Fruit fly (Drosophila melanogaster): ENCODE data around the gene Atg17.

The Atg17 gene

DNA sequence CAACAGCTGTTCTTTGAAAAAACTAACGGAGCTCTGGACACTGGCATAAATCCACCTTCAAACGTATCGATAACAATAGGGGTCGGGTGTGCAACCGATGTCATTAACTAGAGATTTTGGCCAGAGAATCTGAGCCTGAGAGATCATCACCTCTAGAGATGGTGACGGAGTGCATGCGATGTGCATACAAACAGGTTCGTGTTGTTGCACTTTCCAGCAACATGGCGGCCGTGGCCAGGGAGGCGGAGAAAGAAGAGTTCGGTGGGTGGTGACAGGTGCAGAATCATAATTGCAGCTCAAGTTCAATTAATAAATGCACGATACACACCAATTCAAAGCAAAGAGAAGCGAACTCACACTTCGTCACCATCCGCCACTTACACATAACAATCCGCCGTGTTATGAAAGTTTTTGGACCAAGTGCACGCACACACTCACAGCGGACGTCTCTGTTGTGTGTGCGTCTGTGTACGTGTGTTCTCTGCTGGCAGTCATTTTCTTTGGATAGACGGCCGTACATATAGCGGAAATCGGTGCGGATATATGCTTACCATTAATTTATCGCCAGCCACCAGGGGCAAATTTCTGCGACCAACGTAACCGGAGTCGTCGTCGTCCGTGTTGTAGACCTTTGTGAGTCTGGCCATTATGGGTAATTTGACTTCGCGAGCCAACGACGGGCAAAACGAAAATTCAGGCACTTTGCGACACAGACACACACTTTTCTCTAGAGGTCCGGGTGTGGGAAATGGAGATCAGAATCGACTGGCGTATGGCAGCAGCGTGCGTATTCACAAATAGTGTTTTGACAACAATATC, 10.3 kb upstream of the Atg17 start (continued):
- TF ChIP-seq CG14860 (GFP tag; IDR thresholded peaks at IDR 0.05; ENCODE audit: partially characterized antibody): no peak
- no peak for TF ChIP-seq CG31441 (GFP tag; IDR thresholded peaks at IDR 0.05)
- TF ChIP-seq Rx (GFP tag; IDR thresholded peaks at IDR 0.05): no peak
- TF ChIP-seq Sox102F (GFP tag; optimal IDR thresholded peaks at IDR 0.05): no peak
- peak; percentile 36 for TF ChIP-seq CG2116 (GFP tag; optimal IDR thresholded peaks at IDR 0.05)
- TF ChIP-seq CG10274 (GFP tag; optimal IDR thresholded peaks at IDR 0.05): peak; percentile 90
- no peak for TF ChIP-seq CG10565 (GFP tag; optimal IDR thresholded peaks at IDR 0.05)
- no peak for TF ChIP-seq sqz (GFP tag; optimal IDR thresholded peaks at IDR 0.05)
- TF ChIP-seq CG13287 (GFP tag; IDR thresholded peaks at IDR 0.05; ENCODE audit: partially characterized antibody): no peak
- no peak for TF ChIP-seq CG13894 (tag; optimal IDR thresholded peaks at IDR 0.05)
- no peak for TF ChIP-seq CG12942 (GFP tag; optimal IDR thresholded peaks at IDR 0.05)
- TF ChIP-seq jumu (GFP tag; optimal IDR thresholded peaks at IDR 0.05): no peak
- TF ChIP-seq sna (GFP tag; IDR thresholded peaks at IDR 0.05; ENCODE audit: partially characterized antibody): peak; percentile 40; the same call in 1 of the 2 replicates
- TF ChIP-seq CG6765 (GFP tag; optimal IDR thresholded peaks at IDR 0.05): no peak
- no peak for TF ChIP-seq dan (GFP tag; IDR thresholded peaks at IDR 0.05)
- no peak for TF ChIP-seq CG4707 (GFP tag; optimal IDR thresholded peaks at IDR 0.05)
- TF ChIP-seq lola (GFP tag; optimal IDR thresholded peaks at IDR 0.05): no peak
- no peak for TF ChIP-seq CG13624 (GFP tag; optimal IDR thresholded peaks at IDR 0.05)
- no peak for TF ChIP-seq mam (GFP tag; optimal IDR thresholded peaks at IDR 0.05)
- TF ChIP-seq CG3995 (GFP tag; optimal IDR thresholded peaks at IDR 0.05): no peak
- no peak for TF ChIP-seq CG30403 (GFP tag; optimal IDR thresholded peaks at IDR 0.05)
- peak; percentile 40; the same call in 1 of the 2 replicates for TF ChIP-seq Adf1 (GFP tag; IDR thresholded peaks at IDR 0.05)
- TF ChIP-seq CG12391 (tag; optimal IDR thresholded peaks at IDR 0.05): no peak
- no peak for TF ChIP-seq NK7.1 (GFP tag; optimal IDR thresholded peaks at IDR 0.05)
- no peak for TF ChIP-seq CG7839 (tag; optimal IDR thresholded peaks at IDR 0.05)
- TF ChIP-seq Ravus (GFP tag; IDR thresholded peaks at IDR 0.05): no peak
- TF ChIP-seq oc (tag; optimal IDR thresholded peaks at IDR 0.05): no peak

DNA sequence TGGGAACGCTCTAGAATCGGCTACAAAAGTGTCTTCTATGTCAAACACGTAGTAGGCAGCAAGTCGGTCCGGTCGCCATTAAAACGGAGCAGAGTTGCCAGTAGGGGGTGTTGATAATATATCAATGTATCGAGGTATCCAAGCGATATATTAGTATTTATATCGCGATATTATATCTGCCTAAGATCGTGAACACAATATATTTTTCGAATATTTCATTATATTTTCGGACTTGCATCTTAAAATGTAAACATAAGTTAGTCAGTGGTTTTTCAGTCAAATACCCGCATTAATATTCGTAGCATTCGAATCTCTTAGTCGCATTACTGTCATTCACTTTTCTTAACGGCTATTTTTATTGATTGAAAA, 9.7 kb upstream of the Atg17 start, which contains the start of gene CG2182:
CG2182 (minus strand) TSS at position 84 of the 369 bp plus-strand sequence.
- TF ChIP-seq CG6854 (GFP tag; optimal IDR thresholded peaks at IDR 0.05) (no peak), Ets97D (GFP tag; optimal IDR thresholded peaks at IDR 0.05) (no peak), CG18599 (GFP tag; optimal IDR thresholded peaks at IDR 0.05) (peak; percentile 18), CG14860 (GFP tag; IDR thresholded peaks at IDR 0.05; ENCODE audit: partially characterized antibody) (peak; percentile 43), HLHmδ (GFP tag; optimal IDR thresholded peaks at IDR 0.05) (no peak), Pdp1 (GFP tag; optimal IDR thresholded peaks at IDR 0.05) (peak in 1 of 2 experiments; percentile 33), mld (GFP tag; IDR thresholded peaks at IDR 0.05; ENCODE audit: partially characterized antibody) (peak; percentile 58; the same call in 2 of the 3 replicates), grn (GFP tag; optimal IDR thresholded peaks at IDR 0.05) (no peak), CG9215 (GFP tag; IDR thresholded peaks at IDR 0.05) (no peak), tna (GFP tag; IDR thresholded peaks at IDR 0.05; ENCODE audit: partially characterized antibody) (peak; percentile 10), CG9932 (GFP tag; IDR thresholded peaks at IDR 0.05) (peak; percentile 41; the same call in 1 of the 2 replicates), MESR4 (GFP tag; optimal IDR thresholded peaks at IDR 0.05) (no peak), mam (GFP tag; optimal IDR thresholded peaks at IDR 0.05) (peak; percentile 11), Bgb (GFP tag; IDR thresholded peaks at IDR 0.05; ENCODE audit: partially characterized antibody) (peak; percentile 77), dysf (GFP tag; IDR thresholded peaks at IDR 0.05) (peak; percentile 54; the same call in 2 of the 3 replicates), Dll (GFP tag; IDR thresholded peaks at IDR 0.05; ENCODE audit: partially characterized antibody) (no peak; the same call in 3 of the 4 replicates), CG34224 (GFP tag; IDR thresholded peaks at IDR 0.05; ENCODE audit: partially characterized antibody) (peak; percentile 9), Med (GFP tag) (peak; percentile 10), CG6791 (GFP tag; IDR thresholded peaks at IDR 0.05; ENCODE audit: partially characterized antibody) (peak; percentile 86), Fer2 (tag; optimal IDR thresholded peaks at IDR 0.05) (no peak), CG16813 (GFP tag; IDR thresholded peaks at IDR 0.05; ENCODE audit: partially characterized antibody) (peak; percentile 50), CG4617 (GFP tag; optimal IDR thresholded peaks at IDR 0.05; ENCODE audit: borderline replicate concordance) (no peak), Dip2 (GFP tag; IDR thresholded peaks at IDR 0.05) (no peak)
